Fruit fly (Drosophila melanogaster): ENCODE data around the gene Or74a.

DNA sequence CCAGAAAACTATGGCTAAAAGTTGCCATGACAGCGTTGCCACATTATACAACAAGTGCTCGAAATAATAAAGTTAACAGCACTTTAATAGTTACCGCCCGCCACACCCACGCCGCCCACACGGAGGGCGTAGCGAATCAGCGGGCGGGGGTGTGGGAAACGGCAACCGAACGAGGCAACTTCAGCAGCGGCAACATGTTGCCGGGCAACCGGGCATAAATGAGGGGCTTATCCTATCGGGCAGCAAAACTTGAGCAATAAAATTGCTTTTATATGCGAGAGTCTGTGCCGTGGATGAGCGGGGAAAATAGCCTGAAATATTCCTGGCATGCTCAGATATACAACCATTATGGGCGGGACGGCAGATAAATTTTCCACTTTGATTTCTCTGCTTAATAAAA is 12.7 kb downstream of the Or74a start:
- TF ChIP-seq Hr96 (GFP tag; optimal IDR thresholded peaks at IDR 0.05): no peak
- no peak for TF ChIP-seq Crg-1 (GFP tag; optimal IDR thresholded peaks at IDR 0.05)
- no peak for TF ChIP-seq CG1620 (GFP tag; optimal IDR thresholded peaks at IDR 0.05)
- TF ChIP-seq kay (GFP tag; ENCODE audit: borderline replicate concordance): no peak
- no peak for TF ChIP-seq CG5204 (GFP tag; optimal IDR thresholded peaks at IDR 0.05)
- TF ChIP-seq pad (GFP tag; optimal IDR thresholded peaks at IDR 0.05): no peak
- TF ChIP-seq CG14711 (tag; optimal IDR thresholded peaks at IDR 0.05): no peak
- no peak for TF ChIP-seq tj (GFP tag; optimal IDR thresholded peaks at IDR 0.05)

All from whole organism, adult.